Worm (Caenorhabditis elegans) whole organism, L2 larva: ENCODE data around the gene C04H4.1.
A peak's percentile ranks its signal among the peaks of the same experiment; 100 is the strongest.

Experiments
- F13H6.1 ChIP-seq: sonication (generic microtip); optimal IDR thresholded peaks from 2 replicates; lab custom pipeline; 2016; ENCODE audit warnings: missing genetic modification characterization, missing compliant biosample characterization
- R02D3.7 ChIP-seq: fragments of 150-350 bp; optimal IDR thresholded peaks from 2 replicates; lab custom pipeline; 2014; ENCODE audit warnings: missing biosample characterization, missing genetic modification characterization
- alr-1 ChIP-seq: fragments of 150-350 bp; optimal IDR thresholded peaks from 2 replicates; lab custom pipeline; 2014; ENCODE audit warnings: missing biosample characterization, missing genetic modification characterization
- aly-2 ChIP-seq: fragments of 150-350 bp; optimal IDR thresholded peaks from 2 replicates; lab custom pipeline; 2014; ENCODE audit warnings: missing biosample characterization, missing genetic modification characterization
- ama-1 ChIP-seq: fragments of 150-350 bp; optimal IDR thresholded peaks from 2 replicates; lab custom pipeline; 2018; ENCODE audit warnings: inconsistent platforms
- ceh-82 ChIP-seq: fragments of 150-350 bp; optimal IDR thresholded peaks from 2 replicates; lab custom pipeline; 2014; ENCODE audit warnings: missing biosample characterization, missing genetic modification characterization
- crh-2 ChIP-seq: sonication (generic microtip); optimal IDR thresholded peaks from 2 replicates; lab custom pipeline; 2017; ENCODE audit warnings: missing biosample characterization, missing genetic modification characterization
- egl-27 ChIP-seq: sonication (generic microtip); optimal IDR thresholded peaks from 3 replicates; lab custom pipeline; 2017; ENCODE audit warnings: missing biosample characterization, missing genetic modification reagents, missing genetic modification characterization
- elt-1 ChIP-seq: fragments of 150-350 bp; optimal IDR thresholded peaks from 2 replicates; lab custom pipeline; 2014; ENCODE audit warnings: missing biosample characterization, missing genetic modification characterization
- fos-1 ChIP-seq: fragments of 150-350 bp; optimal IDR thresholded peaks from 2 replicates; lab custom pipeline; 2014; ENCODE audit warnings: missing biosample characterization, missing genetic modification characterization
- gmeb-1 ChIP-seq: fragments of 150-350 bp; optimal IDR thresholded peaks from 2 replicates; lab custom pipeline; 2014; ENCODE audit warnings: missing biosample characterization, missing genetic modification characterization
- lin-11 ChIP-seq: fragments of 150-350 bp; sonication (generic microtip); optimal IDR thresholded peaks from 2 replicates; lab custom pipeline; 2014; ENCODE audit warnings: missing biosample characterization, missing genetic modification characterization, inconsistent platforms, mixed read lengths
- lin-13 ChIP-seq: fragments of 150-350 bp; optimal IDR thresholded peaks from 2 replicates; lab custom pipeline; 2014; ENCODE audit warnings: missing biosample characterization, missing genetic modification reagents, missing genetic modification characterization
- mbf-1 ChIP-seq: sonication (generic microtip); optimal IDR thresholded peaks from 2 replicates; lab custom pipeline; 2017; ENCODE audit warnings: missing biosample characterization, missing genetic modification characterization
- mdl-1 ChIP-seq, 2 experiments: fragments of 150-350 bp in 1 of 2; sonication (generic microtip) in 1 of 2; optimal IDR thresholded peaks; 2 replicates each; lab custom pipeline; 2017; ENCODE audit warnings: missing biosample characterization in 2 of 2, missing genetic modification characterization in 2 of 2
- nhr-10 ChIP-seq: sonication (generic microtip); optimal IDR thresholded peaks from 2 replicates; lab custom pipeline; 2017; ENCODE audit warnings: missing biosample characterization, missing genetic modification characterization
- nhr-11 ChIP-seq: fragments of 150-350 bp; optimal IDR thresholded peaks from 2 replicates; lab custom pipeline; 2014; ENCODE audit warnings: missing biosample characterization, missing genetic modification characterization
- nhr-12 ChIP-seq: fragments of 150-350 bp; optimal IDR thresholded peaks from 2 replicates; lab custom pipeline; 2014; ENCODE audit warnings: missing biosample characterization, missing genetic modification characterization
- nhr-129 ChIP-seq: fragments of 150-350 bp; optimal IDR thresholded peaks from 2 replicates; lab custom pipeline; 2014; ENCODE audit warnings: missing biosample characterization, missing genetic modification characterization
- nhr-23 ChIP-seq: fragments of 150-350 bp; optimal IDR thresholded peaks from 2 replicates; lab custom pipeline; 2014; ENCODE audit warnings: missing biosample characterization, missing genetic modification reagents, missing genetic modification characterization
- nhr-237 ChIP-seq: fragments of 150-350 bp; optimal IDR thresholded peaks from 2 replicates; lab custom pipeline; 2014; ENCODE audit warnings: missing biosample characterization, missing genetic modification characterization
- nhr-25 ChIP-seq: fragments of 150-350 bp; sonication (generic microtip); optimal IDR thresholded peaks from 3 replicates; lab custom pipeline; 2014; ENCODE audit warnings: missing biosample characterization, missing genetic modification characterization
- nhr-6 ChIP-seq: fragments of 150-350 bp; optimal IDR thresholded peaks from 2 replicates; lab custom pipeline; 2014; ENCODE audit warnings: missing biosample characterization, missing genetic modification characterization
- peb-1 ChIP-seq: fragments of 150-350 bp; optimal IDR thresholded peaks from 2 replicates; lab custom pipeline; 2014; ENCODE audit warnings: missing biosample characterization, missing genetic modification characterization
- sem-4 ChIP-seq: fragments of 150-350 bp; optimal IDR thresholded peaks from 2 replicates; lab custom pipeline; 2014; ENCODE audit warnings: missing biosample characterization, missing genetic modification reagents, missing genetic modification characterization
- skn-1 ChIP-seq: sonication (generic microtip); optimal IDR thresholded peaks from 2 replicates; lab custom pipeline; 2017; ENCODE audit warnings: missing biosample characterization, missing genetic modification characterization
- sma-3 ChIP-seq: sonication (generic microtip); optimal IDR thresholded peaks from 2 replicates; lab custom pipeline; 2016; ENCODE audit warnings: missing genetic modification reagents, missing genetic modification characterization, missing compliant biosample characterization
- sma-9 ChIP-seq, 2 experiments: fragments of 150-350 bp in 1 of 2; sonication (generic microtip) in 1 of 2; optimal IDR thresholded peaks; 2 replicates each; lab custom pipeline; 2014 to 2016; ENCODE audit warnings: missing genetic modification characterization in 2 of 2, mild to moderate bottlenecking in 1 of 2, missing biosample characterization in 1 of 2, missing compliant biosample characterization in 1 of 2, missing genetic modification reagents in 1 of 2, moderate library complexity in 1 of 2
- snpc-4 ChIP-seq: fragments of 150-350 bp; optimal IDR thresholded peaks from 2 replicates; lab custom pipeline; 2014; ENCODE audit warnings: missing biosample characterization, missing genetic modification characterization
- unc-39 ChIP-seq: fragments of 150-350 bp; optimal IDR thresholded peaks from 2 replicates; lab custom pipeline; 2014; ENCODE audit warnings: missing biosample characterization, missing genetic modification characterization
- unc-55 ChIP-seq: fragments of 150-350 bp; sonication (generic microtip); optimal IDR thresholded peaks from 3 replicates; lab custom pipeline; 2014; ENCODE audit warnings: missing biosample characterization, missing genetic modification reagents, missing genetic modification characterization
- unc-62 ChIP-seq: fragments of 150-350 bp; optimal IDR thresholded peaks from 2 replicates; lab custom pipeline; 2014; ENCODE audit warnings: missing biosample characterization, missing genetic modification reagents, missing genetic modification characterization
- zag-1 ChIP-seq: fragments of 150-350 bp; optimal IDR thresholded peaks from 2 replicates; lab custom pipeline; 2014; ENCODE audit warnings: missing biosample characterization, missing genetic modification characterization
- ztf-1 ChIP-seq: fragments of 200-800 bp; sonication (Bioruptor generic); conservative IDR thresholded peaks from 2 replicates; pipeline ENCODE4 v1.3.6; 2022; ENCODE audit warnings: missing genetic modification characterization, missing compliant biosample characterization
- ztf-4 ChIP-seq: fragments of 150-350 bp; optimal IDR thresholded peaks from 2 replicates; lab custom pipeline; 2014; ENCODE audit warnings: missing biosample characterization, missing genetic modification characterization

The C04H4.1 gene

DNA sequence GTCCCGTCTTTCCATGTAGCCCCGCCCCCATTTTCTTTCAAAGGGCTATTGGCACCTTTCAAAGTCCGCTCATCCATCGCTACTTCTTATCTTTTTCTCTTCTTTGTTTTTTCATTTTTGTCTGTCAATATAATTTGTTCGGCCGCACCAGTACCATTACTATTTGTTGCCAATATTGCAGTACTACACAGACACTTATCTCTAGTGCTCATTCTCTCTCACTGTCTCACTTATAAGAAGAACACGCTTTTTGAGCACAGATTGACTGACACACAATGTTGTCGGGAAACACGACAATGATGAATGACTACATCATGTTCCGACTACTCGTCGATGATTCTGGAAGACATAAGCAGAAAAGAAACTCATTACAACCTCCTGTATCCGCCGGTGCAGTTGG is 26.4 kb downstream of the C04H4.1 start:
- TF ChIP-seq elt-1 (tag; lab: Kevin White, UChicago): no peak
- no peak for TF ChIP-seq unc-55 (GFP tag; lab: Kevin White, UChicago)

DNA sequence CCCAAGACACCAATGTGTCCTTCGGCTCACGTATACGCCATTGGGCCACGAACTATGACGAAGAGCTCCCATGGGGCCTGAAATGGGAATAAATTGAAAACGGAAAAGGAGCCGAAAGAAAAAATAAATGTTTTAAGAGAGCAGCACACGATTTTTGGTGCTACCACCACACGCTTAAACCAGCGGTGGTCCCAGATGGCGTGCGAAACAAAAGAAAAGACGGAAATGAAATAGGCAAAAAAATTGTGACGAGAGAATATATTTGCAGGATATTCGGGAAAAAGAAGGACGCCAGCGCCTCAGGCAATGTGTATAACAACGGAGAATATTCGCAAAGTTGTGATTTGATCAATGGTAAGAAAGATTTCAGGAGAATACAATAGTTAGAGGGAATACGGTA is 28.3 kb downstream of the C04H4.1 start:
- TF ChIP-seq mdl-1 (tag; optimal IDR thresholded peaks at IDR 0.05; lab: Kevin White, UChicago) (no peak), R02D3.7 (tag; lab: Kevin White, UChicago) (no peak), unc-62 (GFP tag; lab: Kevin White, UChicago) (no peak), lin-13 (GFP tag; lab: Kevin White, UChicago) (no peak), F13H6.1 (tag; lab: Kevin White, UChicago) (no peak), egl-27 (no peak), nhr-10 (tag; lab: Kevin White, UChicago) (no peak), nhr-6 (no peak), sma-3 (GFP tag; lab: Kevin White, UChicago) (no peak), gmeb-1 (tag; lab: Kevin White, UChicago) (no peak), skn-1 (tag; lab: Kevin White, UChicago) (no peak), mbf-1 (no peak), sma-9 (GFP tag; optimal IDR thresholded peaks at IDR 0.05; lab: Kevin White, UChicago) (no peak), sma-9 (tag; optimal IDR thresholded peaks at IDR 0.05; lab: Kevin White, UChicago) (no peak), unc-55 (GFP tag; lab: Kevin White, UChicago) (no peak), nhr-12 (tag; lab: Kevin White, UChicago) (no peak), snpc-4 (no peak), aly-2 (no peak), sem-4 (tag; lab: Kevin White, UChicago) (no peak), elt-1 (tag; lab: Kevin White, UChicago) (no peak), fos-1 (tag; lab: Kevin White, UChicago) (no peak)

DNA sequence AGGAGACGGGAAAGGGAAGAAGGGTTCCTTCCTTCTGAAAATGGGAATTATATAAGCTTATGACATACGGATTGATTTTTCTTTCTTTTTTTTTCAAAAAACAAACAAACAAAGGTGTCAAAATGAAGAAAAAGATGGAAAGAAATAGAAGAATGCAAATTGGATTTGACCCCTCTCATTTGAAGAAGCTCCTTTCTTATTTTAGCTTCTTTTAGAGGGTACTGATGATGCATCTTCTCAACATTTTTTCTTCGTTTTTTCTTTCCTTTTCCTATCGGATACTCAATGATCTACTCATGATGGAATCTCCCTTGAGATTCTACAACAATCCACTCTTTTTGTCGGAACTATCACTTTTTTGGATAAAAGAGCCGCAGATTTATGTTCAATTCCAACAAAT is 31.5 kb downstream of the C04H4.1 start:
- TF ChIP-seq alr-1 (no peak), ztf-4 (tag; lab: Kevin White, UChicago) (no peak), crh-2 (tag; lab: Kevin White, UChicago) (no peak), sma-3 (GFP tag; lab: Kevin White, UChicago) (no peak), unc-55 (GFP tag; lab: Kevin White, UChicago) (no peak), unc-39 (tag; lab: Kevin White, UChicago) (no peak), ama-1 (lab: Kevin White, UChicago) (no peak), ztf-1 (GFP tag; lab: Robert Waterston, UW) (no peak), nhr-129 (tag; lab: Kevin White, UChicago) (no peak), nhr-25 (tag; lab: Kevin White, UChicago) (no peak)

DNA sequence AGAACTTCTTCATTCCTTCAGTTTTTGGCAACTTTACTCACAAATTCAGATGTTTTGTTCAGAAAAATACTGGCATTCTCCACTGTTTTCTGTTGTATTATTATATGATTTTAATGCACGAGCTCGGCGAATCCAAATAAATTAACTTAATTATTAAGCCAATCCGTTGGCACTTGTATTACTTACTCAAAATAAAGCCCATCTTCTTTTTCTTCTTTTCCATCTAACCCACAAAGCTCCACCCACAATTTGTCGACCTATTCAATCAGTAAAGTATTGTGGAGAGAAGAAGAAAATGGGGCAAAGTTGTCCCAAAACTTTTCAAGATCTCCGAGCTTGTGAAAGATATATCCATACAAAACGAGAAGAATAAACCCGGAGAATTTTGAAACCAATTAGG is 32.6 kb downstream of the C04H4.1 start:
- TF ChIP-seq sma-3 (GFP tag; lab: Kevin White, UChicago): no peak
- TF ChIP-seq nhr-11 (tag; lab: Kevin White, UChicago): no peak
- TF ChIP-seq aly-2: no peak
- no peak for TF ChIP-seq skn-1 (tag; lab: Kevin White, UChicago)

DNA sequence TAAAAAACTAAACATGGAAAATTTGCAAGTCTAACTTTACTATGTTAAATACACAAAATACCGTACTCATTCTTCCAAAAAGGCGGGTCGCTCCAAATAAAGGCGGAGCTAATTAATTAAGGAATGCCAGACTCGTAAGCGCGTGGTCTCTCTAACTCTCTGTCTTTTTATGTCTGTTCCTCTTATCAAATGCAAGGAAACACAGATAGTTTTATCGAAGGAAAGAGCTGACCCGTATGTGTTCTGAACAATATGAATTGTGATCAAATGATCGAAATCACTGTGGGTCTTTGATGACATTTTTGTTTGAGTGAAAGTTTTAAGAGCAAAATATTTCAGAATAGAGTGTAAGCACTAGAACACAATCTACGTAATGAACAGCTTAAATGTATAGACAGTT is 42.8 kb downstream of the C04H4.1 start:
- TF ChIP-seq sma-9 (GFP tag; optimal IDR thresholded peaks at IDR 0.05; lab: Kevin White, UChicago): peak; percentile 61
- no peak for TF ChIP-seq sma-9 (tag; optimal IDR thresholded peaks at IDR 0.05; lab: Kevin White, UChicago)
- no peak for TF ChIP-seq nhr-237
- TF ChIP-seq fos-1 (tag; lab: Kevin White, UChicago): peak; percentile 64

DNA sequence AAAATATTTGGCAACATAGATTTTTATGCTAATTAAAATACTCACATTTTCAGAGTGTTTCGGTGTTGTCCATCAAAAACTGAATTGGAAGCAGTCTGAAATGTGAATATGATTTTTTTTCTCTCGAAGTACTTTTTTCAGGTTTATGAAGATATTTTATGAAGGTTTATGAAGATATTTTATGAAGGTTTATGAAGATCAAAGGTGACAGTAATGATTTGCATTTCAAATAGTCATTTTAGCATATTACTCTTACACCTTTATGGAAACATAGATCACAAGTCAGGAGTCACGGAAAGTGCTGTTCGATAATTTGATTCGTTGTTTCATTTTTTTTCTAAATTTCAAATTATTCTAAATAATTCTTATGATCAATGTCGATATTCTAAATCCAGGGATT is 45.5 kb downstream of the C04H4.1 start, which contains the start of gene pgp-11:
Gene pgp-11, minus strand, starts transcription at position 101 of the 400 bp plus-strand sequence.
- TF ChIP-seq peb-1 (tag; lab: Kevin White, UChicago) (no peak), nhr-6 (no peak), ceh-82 (tag; lab: Kevin White, UChicago) (no peak), nhr-12 (tag; lab: Kevin White, UChicago) (no peak), mbf-1 (no peak), lin-11 (tag; lab: Kevin White, UChicago) (no peak), zag-1 (tag; lab: Kevin White, UChicago) (no peak), nhr-23 (tag; lab: Kevin White, UChicago) (no peak), ama-1 (lab: Kevin White, UChicago) (no peak)
